Fruit fly (Drosophila melanogaster) whole organism: ENCODE data around the gene Gr32a.

Source experiments
- CG8478 ChIP-seq: fragments of >200 bp; optimal IDR thresholded peaks from 2 replicates; lab custom pipeline; 2018; ENCODE audit warnings: inconsistent platforms
- Dll ChIP-seq: fragments of >200 bp; optimal IDR thresholded peaks from 2 replicates; lab custom pipeline; 2017
- EcR ChIP-seq, 2 experiments: fragments of >200 bp; optimal IDR thresholded peaks; 2 replicates each; lab custom pipeline; 2017; ENCODE audit warnings: missing biosample characterization in 2 of 2, missing genetic modification characterization in 2 of 2, missing genetic modification reagents in 2 of 2
- pan ChIP-seq: fragments of >200 bp; optimal IDR thresholded peaks from 2 replicates; lab custom pipeline; 2017
- psq ChIP-seq: fragments of >200 bp; optimal IDR thresholded peaks from 2 replicates; lab custom pipeline; 2017
- usp ChIP-seq: fragments of >200 bp; optimal IDR thresholded peaks from 2 replicates; lab custom pipeline; 2017; ENCODE audit warnings: missing biosample characterization, missing genetic modification characterization, mixed read lengths

The Gr32a gene

DNA sequence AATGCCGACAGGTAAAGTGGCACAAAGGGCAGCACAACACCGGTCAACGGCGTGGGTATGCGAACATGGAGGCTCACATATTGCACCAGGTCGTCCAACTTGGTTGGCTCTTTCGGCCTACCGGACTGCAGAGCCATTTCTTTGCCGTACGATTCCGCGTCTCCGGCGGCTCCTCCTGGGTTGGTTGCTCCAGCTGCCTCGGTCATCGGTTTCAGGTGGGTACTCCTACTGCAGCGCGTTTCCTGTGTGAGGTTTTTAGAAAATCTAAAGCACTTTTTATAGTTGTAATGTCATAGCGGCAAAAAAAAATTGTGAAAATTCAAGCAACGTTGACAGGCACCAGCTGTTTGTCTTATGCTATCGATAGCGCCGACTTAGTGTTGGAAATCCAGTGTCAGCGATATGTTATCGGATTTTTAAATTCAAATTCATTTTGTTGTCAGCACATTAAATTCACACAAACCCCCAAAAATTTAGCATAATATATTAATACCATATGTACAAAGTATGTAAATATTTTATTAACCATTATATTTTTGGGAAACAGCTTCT is 6.2 kb downstream of the Gr32a start, which contains the start of gene CG6230:
Gene CG6230, minus strand, starts transcription at position 354 of the 552 bp plus-strand sequence.
- TF ChIP-seq usp (no peak), EcR (GFP tag; optimal IDR thresholded peaks at IDR 0.05; lab: Kevin White, UChicago) (no peak), pan (no peak), Dll (lab: Kevin White, UChicago) (no peak), CG8478 (lab: Kevin White, UChicago) (no peak), psq (lab: Kevin White, UChicago) (no peak)

DNA sequence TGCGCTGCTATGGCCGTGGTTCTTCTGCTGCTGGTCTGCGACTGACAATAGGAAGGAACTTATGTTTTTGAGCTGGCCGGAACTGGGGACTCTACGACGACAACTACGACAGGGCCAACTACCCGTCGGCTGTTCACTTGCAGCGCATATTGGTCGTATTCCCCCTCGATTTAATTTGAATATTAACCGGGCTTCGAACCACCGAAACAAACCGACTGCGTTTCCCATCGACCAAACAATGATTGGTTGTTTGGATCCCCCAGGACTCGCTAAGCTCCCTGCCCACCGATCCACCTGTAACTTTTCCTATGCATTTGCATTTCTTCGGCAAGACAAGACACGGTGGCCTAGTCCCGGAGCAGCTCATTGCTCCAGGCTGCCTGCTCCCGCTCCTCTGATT is 7.8 kb downstream of the Gr32a start, which contains the start of gene Dnaaf4:
Gene Dnaaf4, minus strand, starts transcription at position 101 of the 400 bp plus-strand sequence.
- TF ChIP-seq EcR (GFP tag; optimal IDR thresholded peaks at IDR 0.05; lab: Kevin White, UChicago) (no peak), pan (no peak), usp (no peak), CG8478 (lab: Kevin White, UChicago) (no peak), Dll (lab: Kevin White, UChicago) (no peak), psq (lab: Kevin White, UChicago) (no peak)

- TF ChIP-seq EcR (GFP tag; optimal IDR thresholded peaks at IDR 0.05; lab: Kevin White, UChicago) (no peak), psq (lab: Kevin White, UChicago) (no peak), Dll (lab: Kevin White, UChicago) (no peak), usp (no peak), pan (no peak), CG8478 (lab: Kevin White, UChicago) (no peak)
Measured at dm6 chr2L:11123499-11123898, 9.7 kb downstream of the Gr32a start, which contains the start of the genes Csl4 and Nup160. Csl4 (minus strand) TSS chr2L:11123567. Nup160 (plus strand) TSS chr2L:11123777.

dm6 chr2L:11130151-11131008 is 16.6 kb downstream of the Gr32a start, which contains the start of the genes RfC38 and CG4751:
RfC38 (minus strand) TSS chr2L:11130645.
CG4751 (plus strand) TSS chr2L:11130737.
- TF ChIP-seq EcR (GFP tag; optimal IDR thresholded peaks at IDR 0.05; lab: Kevin White, UChicago) (no peak), CG8478 (lab: Kevin White, UChicago) (no peak), Dll (lab: Kevin White, UChicago) (no peak), pan (no peak), usp (no peak), psq (lab: Kevin White, UChicago) (no peak)

DNA sequence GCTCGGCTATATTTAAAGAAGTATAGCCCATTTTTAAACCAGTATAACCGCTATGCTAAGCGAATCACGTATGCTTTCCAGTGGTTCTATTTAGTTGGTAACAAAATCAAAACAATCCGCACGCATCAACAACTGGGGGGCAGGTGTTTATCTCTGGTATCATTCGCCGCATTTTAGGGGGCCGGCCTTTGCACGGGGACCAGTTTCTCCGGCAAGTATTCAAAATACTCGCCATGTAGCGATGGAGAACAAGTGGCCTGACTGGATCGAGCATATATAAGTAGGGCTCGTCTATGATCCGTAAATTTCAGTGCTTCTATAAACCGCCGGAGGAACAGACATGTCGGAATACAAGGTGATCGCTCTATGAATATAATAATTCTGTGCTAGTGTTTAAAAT is 22.3 kb downstream of the Gr32a start, which contains the start of gene hgo:
Gene hgo, plus strand, starts transcription at position 301 of the 400 bp plus-strand sequence.
- TF ChIP-seq pan, result no peak
- no peak for TF ChIP-seq Dll (lab: Kevin White, UChicago)
- no peak for TF ChIP-seq usp
- no peak for TF ChIP-seq psq (lab: Kevin White, UChicago)
- TF ChIP-seq EcR (GFP tag; optimal IDR thresholded peaks at IDR 0.05; lab: Kevin White, UChicago), result no peak
- no peak for TF ChIP-seq CG8478 (lab: Kevin White, UChicago)

- TF ChIP-seq psq (lab: Kevin White, UChicago), result no peak
- TF ChIP-seq CG8478 (lab: Kevin White, UChicago), result no peak
- no peak for TF ChIP-seq usp
- TF ChIP-seq EcR (GFP tag; optimal IDR thresholded peaks at IDR 0.05; lab: Kevin White, UChicago), result no peak
- TF ChIP-seq Dll (lab: Kevin White, UChicago), result no peak
- no peak for TF ChIP-seq pan
Measured at dm6 chr2L:11145317-11145716, 31.5 kb downstream of the Gr32a start, which contains the start of gene CG31867. CG31867 (minus strand) TSS chr2L:11145417.

DNA sequence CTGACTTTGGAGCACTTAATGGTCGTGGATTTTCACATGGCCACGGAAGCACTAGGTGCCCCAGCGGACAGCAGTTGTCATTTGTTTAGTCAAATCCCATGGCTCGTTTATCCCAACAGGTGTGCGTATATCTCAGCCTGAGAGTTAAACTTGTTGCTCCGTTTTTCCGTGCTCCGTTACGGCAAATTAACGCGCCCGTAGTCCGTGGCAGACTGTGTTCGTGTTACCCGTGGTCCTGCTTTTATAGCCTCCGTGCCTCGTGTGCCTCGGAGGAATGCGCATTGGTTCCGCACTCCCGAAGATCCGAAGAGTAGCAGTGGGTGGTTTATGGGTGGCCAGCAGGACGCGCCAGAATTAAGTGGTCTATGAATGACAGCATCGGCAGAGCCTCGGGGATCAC is 35.2 kb downstream of the Gr32a start, which contains the start of gene Gyc32E:
Gene Gyc32E, minus strand, starts transcription at position 133 of the 400 bp plus-strand sequence.
- no peak for TF ChIP-seq pan
- TF ChIP-seq psq (lab: Kevin White, UChicago), result no peak
- no peak for TF ChIP-seq EcR (GFP tag; optimal IDR thresholded peaks at IDR 0.05; lab: Kevin White, UChicago)
- no peak for TF ChIP-seq usp
- no peak for TF ChIP-seq CG8478 (lab: Kevin White, UChicago)
- TF ChIP-seq Dll (lab: Kevin White, UChicago), result no peak

dm6 chr2L:11155166-11155958 is 41.5 kb downstream of the Gr32a start, which contains the start of gene CG6287:
CG6287 (minus strand) TSS chr2L:11155721.
- TF ChIP-seq EcR (GFP tag; optimal IDR thresholded peaks at IDR 0.05; lab: Kevin White, UChicago), result peak; percentile 89 to 96
- peak; percentile 97 for TF ChIP-seq Dll (lab: Kevin White, UChicago)
- no peak for TF ChIP-seq CG8478 (lab: Kevin White, UChicago)
- peak; percentile 46 for TF ChIP-seq pan
